Fruit fly (Drosophila melanogaster) whole organism: ENCODE results near the gene CG31810.

Experiments used
- CG8478 ChIP-seq: fragments of >200 bp; optimal IDR thresholded peaks from 2 replicates; lab custom pipeline; 2018; ENCODE audit warnings: inconsistent platforms
- Dll ChIP-seq: fragments of >200 bp; optimal IDR thresholded peaks from 2 replicates; lab custom pipeline; 2017
- EcR ChIP-seq, 2 experiments: fragments of >200 bp; optimal IDR thresholded peaks; 2 replicates each; lab custom pipeline; 2017; ENCODE audit warnings: missing biosample characterization in 2 of 2, missing genetic modification characterization in 2 of 2, missing genetic modification reagents in 2 of 2
- pan ChIP-seq: fragments of >200 bp; optimal IDR thresholded peaks from 2 replicates; lab custom pipeline; 2017
- usp ChIP-seq: fragments of >200 bp; optimal IDR thresholded peaks from 2 replicates; lab custom pipeline; 2017; ENCODE audit warnings: missing biosample characterization, missing genetic modification characterization, mixed read lengths

DNA sequence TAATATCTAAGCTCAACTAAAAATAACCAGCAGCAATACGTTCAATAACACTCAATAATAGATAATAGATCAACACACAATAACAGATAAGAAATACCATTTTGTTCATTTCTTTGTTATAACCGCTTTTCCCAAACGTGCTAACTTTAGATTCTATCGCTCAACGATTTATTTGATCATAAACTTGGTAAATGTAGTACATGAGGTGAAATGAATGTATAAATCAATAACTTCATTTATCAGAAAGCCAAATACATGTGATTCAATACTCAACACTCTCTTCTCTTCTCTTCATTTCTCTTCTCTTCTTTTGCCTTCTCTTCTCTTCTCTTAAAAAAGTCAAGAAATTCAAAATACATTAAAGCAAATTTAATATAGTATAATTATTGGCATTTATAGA is 5.5 kb upstream of the CG31810 start:
- TF ChIP-seq pan (lab: Kevin White, UChicago) (no peak), Dll (lab: Kevin White, UChicago) (no peak), EcR (GFP tag; optimal IDR thresholded peaks at IDR 0.05; lab: Kevin White, UChicago) (no peak), usp (GFP tag; lab: Kevin White, UChicago) (no peak), CG8478 (lab: Kevin White, UChicago) (no peak)
